Worm (Caenorhabditis elegans): ENCODE measurements around the gene C06E1.9.

DNA sequence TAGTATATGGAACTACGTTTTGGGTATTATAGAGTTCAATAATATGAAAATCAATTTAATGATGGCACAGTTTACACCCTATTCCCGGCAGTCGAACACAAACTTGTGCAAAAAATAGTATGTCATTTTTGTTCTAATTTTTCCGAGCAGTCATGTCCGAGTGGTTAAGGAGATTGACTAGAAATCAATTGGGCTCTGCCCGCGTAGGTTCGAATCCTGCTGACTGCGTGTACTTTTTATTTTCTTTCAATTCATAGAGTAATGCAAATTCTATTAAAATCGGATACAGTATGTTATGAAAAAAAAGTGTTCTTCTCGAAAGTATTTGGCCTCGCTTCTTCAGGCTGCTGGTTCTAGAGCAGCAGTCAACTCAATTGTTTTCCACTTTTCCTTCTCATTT, 36.4 kb upstream of the C06E1.9 start:
- TF ChIP-seq nhr-76 (tag; optimal IDR thresholded peaks at IDR 0.05) (no peak), nhr-237 (tag; optimal IDR thresholded peaks at IDR 0.05) (no peak), elt-3 (tag; optimal IDR thresholded peaks at IDR 0.05) (no peak), M03D4.4 (tag; optimal IDR thresholded peaks at IDR 0.05) (no peak), lsy-2 (tag; optimal IDR thresholded peaks at IDR 0.05) (no peak), unc-62 (GFP tag; optimal IDR thresholded peaks at IDR 0.05) (no peak), ztf-11 (tag; optimal IDR thresholded peaks at IDR 0.05) (no peak), sptf-1 (tag; optimal IDR thresholded peaks at IDR 0.05) (no peak), mep-1 (tag; optimal IDR thresholded peaks at IDR 0.05) (no peak), mab-5 (tag; optimal IDR thresholded peaks at IDR 0.05) (no peak)

Measured in whole organism, mixed stage, embryonic.